Fruit fly (Drosophila melanogaster) whole organism, prepupa: ENCODE measurements around the gene CG45067.

ENCODE experiments used
- Blimp-1 ChIP-seq: fragments of 200-800 bp; sonication (Bioruptor generic); optimal IDR thresholded peaks from 3 replicates; lab custom pipeline; 2017; ENCODE audit warnings: missing biosample characterization, missing genetic modification characterization, mild to moderate bottlenecking, moderate library complexity, missing genetic modification reagents
- CG10631 ChIP-seq: fragments of 200-800 bp; sonication (Bioruptor generic); optimal IDR thresholded peaks from 2 replicates; lab custom pipeline; 2016; ENCODE audit warnings: missing biosample characterization, missing genetic modification characterization
- CG10669 ChIP-seq: fragments of 200-800 bp; sonication (Bioruptor generic); optimal IDR thresholded peaks from 3 replicates; lab custom pipeline; 2018; ENCODE audit warnings: missing biosample characterization, mild to moderate bottlenecking, missing genetic modification characterization, moderate library complexity
- CG11294 ChIP-seq: fragments of 200-800 bp; sonication (Bioruptor generic); IDR thresholded peaks from 2 replicates; pipeline ENCODE4 v1.3.6; 2022; ENCODE audit warnings: missing biosample characterization, missing genetic modification characterization
- CG11762 ChIP-seq: fragments of 200-800 bp; sonication (Bioruptor generic); optimal IDR thresholded peaks from 3 replicates; lab custom pipeline; 2016; ENCODE audit warnings: missing biosample characterization, missing genetic modification characterization; ENCODE audit not compliant: insufficient read depth
- CG11902 ChIP-seq: fragments of 200-800 bp; sonication (Bioruptor generic); optimal IDR thresholded peaks from 3 replicates; lab custom pipeline; 2016; ENCODE audit warnings: missing biosample characterization, missing genetic modification characterization
- CG15336 ChIP-seq: fragments of 200-800 bp; sonication (Bioruptor generic); IDR thresholded peaks from 2 replicates; pipeline ENCODE4 v1.3.6; 2022; ENCODE audit warnings: missing biosample characterization, missing genetic modification characterization
- CG1621 ChIP-seq: fragments of 200-800 bp; sonication (Bioruptor generic); optimal IDR thresholded peaks from 3 replicates; lab custom pipeline; 2018; ENCODE audit warnings: missing biosample characterization, mild to moderate bottlenecking, missing genetic modification characterization
- CG3032 ChIP-seq: fragments of 200-800 bp; optimal IDR thresholded peaks from 2 replicates; lab custom pipeline; 2019; ENCODE audit warnings: missing biosample characterization, mild to moderate bottlenecking, missing genetic modification characterization, moderate library complexity
- CG31627 ChIP-seq: fragments of 200-800 bp; sonication (Bioruptor generic); optimal IDR thresholded peaks from 3 replicates; lab custom pipeline; 2016; ENCODE audit warnings: missing biosample characterization, missing genetic modification characterization
- CG32006 ChIP-seq: fragments of 200-800 bp; sonication (Bioruptor generic); optimal IDR thresholded peaks from 3 replicates; lab custom pipeline; 2017; ENCODE audit warnings: missing biosample characterization, mild to moderate bottlenecking, missing genetic modification characterization
- CG34406 ChIP-seq: fragments of 200-800 bp; sonication (Bioruptor generic); optimal IDR thresholded peaks from 3 replicates; lab custom pipeline; 2016; ENCODE audit warnings: missing biosample characterization, missing genetic modification characterization
- CG3919 ChIP-seq: fragments of 200-800 bp; sonication (Bioruptor generic); optimal IDR thresholded peaks from 3 replicates; lab custom pipeline; 2016; ENCODE audit warnings: missing biosample characterization, missing genetic modification characterization
- CG4318 ChIP-seq: fragments of 200-800 bp; sonication (Bioruptor generic); optimal IDR thresholded peaks from 3 replicates; lab custom pipeline; 2017; ENCODE audit warnings: missing biosample characterization, mild to moderate bottlenecking, missing genetic modification characterization
- CG6276 ChIP-seq: fragments of 200-800 bp; sonication (Bioruptor generic); optimal IDR thresholded peaks from 2 replicates; lab custom pipeline; 2017; ENCODE audit warnings: missing biosample characterization, mild to moderate bottlenecking, missing genetic modification characterization
- CG6792 ChIP-seq: fragments of 200-800 bp; sonication (Bioruptor generic); optimal IDR thresholded peaks from 3 replicates; lab custom pipeline; 2016; ENCODE audit warnings: missing biosample characterization, missing genetic modification characterization
- CG6808 ChIP-seq: fragments of 200-800 bp; sonication (Bioruptor generic); optimal IDR thresholded peaks from 3 replicates; lab custom pipeline; 2017; ENCODE audit warnings: missing biosample characterization, missing genetic modification characterization, mild to moderate bottlenecking, moderate library complexity, missing genetic modification reagents
- CG6854 ChIP-seq: fragments of 200-800 bp; sonication (Bioruptor generic); optimal IDR thresholded peaks from 2 replicates; lab custom pipeline; 2017; ENCODE audit warnings: missing biosample characterization, mild to moderate bottlenecking, missing genetic modification characterization
- CG7368 ChIP-seq: fragments of 200-800 bp; sonication (Bioruptor generic); optimal IDR thresholded peaks from 3 replicates; lab custom pipeline; 2016; ENCODE audit warnings: missing biosample characterization, missing genetic modification characterization
- CG8119 ChIP-seq: fragments of 200-800 bp; sonication (Bioruptor generic); IDR thresholded peaks from 3 replicates; pipeline ENCODE4 v1.3.6; 2022; ENCODE audit warnings: missing biosample characterization, missing genetic modification characterization
- CG8319 ChIP-seq: fragments of 200-800 bp; sonication (Bioruptor generic); optimal IDR thresholded peaks from 3 replicates; lab custom pipeline; 2016; ENCODE audit warnings: missing biosample characterization, missing genetic modification characterization
- CG8632 ChIP-seq: fragments of 200-800 bp; sonication (Bioruptor generic); optimal IDR thresholded peaks from 3 replicates; lab custom pipeline; 2016; ENCODE audit warnings: missing biosample characterization, missing genetic modification characterization
- CG9139 ChIP-seq: fragments of 200-800 bp; sonication (Bioruptor generic); optimal IDR thresholded peaks from 3 replicates; lab custom pipeline; 2017; ENCODE audit warnings: missing biosample characterization, mild to moderate bottlenecking, missing genetic modification characterization
- Eip75B ChIP-seq: fragments of 200-800 bp; sonication (Bioruptor generic); optimal IDR thresholded peaks from 3 replicates; lab custom pipeline; 2016; ENCODE audit warnings: missing biosample characterization, missing genetic modification characterization
- Eip78C ChIP-seq: fragments of 200-800 bp; sonication (Bioruptor generic); peaks from one replicate; lab custom pipeline; 2016; ENCODE audit warnings: missing biosample characterization, missing genetic modification characterization
- Ets21C ChIP-seq: fragments of 200-800 bp; sonication (Bioruptor generic); optimal IDR thresholded peaks from 3 replicates; lab custom pipeline; 2016; ENCODE audit warnings: missing biosample characterization, missing genetic modification characterization
- Hr38 ChIP-seq: sonication (Bioruptor generic); optimal IDR thresholded peaks from 2 replicates; lab custom pipeline; 2016; ENCODE audit warnings: missing biosample characterization, missing genetic modification characterization
- Hr39 ChIP-seq: fragments of 200-800 bp; sonication (Bioruptor generic); optimal IDR thresholded peaks from 2 replicates; lab custom pipeline; 2016; ENCODE audit warnings: missing biosample characterization, missing genetic modification characterization
- Hr4 ChIP-seq: fragments of 200-800 bp; sonication (Bioruptor generic); optimal IDR thresholded peaks from 3 replicates; lab custom pipeline; 2016; ENCODE audit warnings: missing biosample characterization, missing genetic modification characterization
- OdsH ChIP-seq: fragments of 200-800 bp; sonication (Bioruptor generic); optimal IDR thresholded peaks from 3 replicates; lab custom pipeline; 2016; ENCODE audit warnings: missing biosample characterization, missing genetic modification characterization
- Smox ChIP-seq: fragments of 200-800 bp; sonication (Bioruptor generic); optimal IDR thresholded peaks from 3 replicates; lab custom pipeline; 2016; ENCODE audit warnings: missing biosample characterization, missing genetic modification characterization
- Sox102F ChIP-seq: fragments of 200-800 bp; sonication (Bioruptor generic); optimal IDR thresholded peaks from 2 replicates; lab custom pipeline; 2016; ENCODE audit warnings: missing biosample characterization, mild to moderate bottlenecking, missing genetic modification characterization
- achi ChIP-seq: fragments of 200-800 bp; sonication (Bioruptor generic); optimal IDR thresholded peaks from 3 replicates; lab custom pipeline; 2016; ENCODE audit warnings: missing biosample characterization, missing genetic modification characterization
- acj6 ChIP-seq: fragments of 200-800 bp; sonication (Bioruptor generic); optimal IDR thresholded peaks from 3 replicates; lab custom pipeline; 2016; ENCODE audit warnings: missing biosample characterization, missing genetic modification characterization
- cyc ChIP-seq: fragments of 200-800 bp; sonication (Bioruptor generic); optimal IDR thresholded peaks from 3 replicates; lab custom pipeline; 2016; ENCODE audit warnings: missing biosample characterization, missing genetic modification characterization
- dac ChIP-seq: fragments of 200-800 bp; sonication (Bioruptor generic); optimal IDR thresholded peaks from 2 replicates; lab custom pipeline; 2017; ENCODE audit warnings: missing biosample characterization, mild to moderate bottlenecking, missing genetic modification characterization
- dsx ChIP-seq: fragments of 200-800 bp; optimal IDR thresholded peaks from 3 replicates; lab custom pipeline; 2019; ENCODE audit warnings: missing biosample characterization, mild to moderate bottlenecking, missing genetic modification characterization, moderate library complexity; ENCODE audit not compliant: poor library complexity, severe bottlenecking
- eg ChIP-seq: fragments of 200-800 bp; sonication (Bioruptor generic); IDR thresholded peaks from 3 replicates; pipeline ENCODE4 v1.3.6; 2022; ENCODE audit warnings: missing biosample characterization, missing genetic modification characterization
- esn ChIP-seq: fragments of 200-800 bp; sonication (Bioruptor generic); optimal IDR thresholded peaks from 2 replicates; lab custom pipeline; 2016; ENCODE audit warnings: missing biosample characterization, mild to moderate bottlenecking, missing genetic modification characterization, moderate library complexity
- fd59A ChIP-seq: fragments of 200-800 bp; sonication (Bioruptor generic); optimal IDR thresholded peaks from 2 replicates; lab custom pipeline; 2017; ENCODE audit warnings: missing biosample characterization, mild to moderate bottlenecking, missing genetic modification characterization, missing genetic modification reagents
- fd85E ChIP-seq: fragments of 200-800 bp; sonication (Bioruptor generic); optimal IDR thresholded peaks from 3 replicates; lab custom pipeline; 2016; ENCODE audit warnings: missing biosample characterization, missing genetic modification characterization
- lz ChIP-seq: fragments of 200-800 bp; sonication (Bioruptor generic); optimal IDR thresholded peaks from 3 replicates; lab custom pipeline; 2016; ENCODE audit warnings: missing biosample characterization, missing genetic modification characterization
- net ChIP-seq: fragments of 200-800 bp; sonication (Bioruptor generic); optimal IDR thresholded peaks from 3 replicates; lab custom pipeline; 2016; ENCODE audit warnings: missing biosample characterization, missing genetic modification characterization
- pdm3 ChIP-seq: fragments of 200-800 bp; sonication (Bioruptor generic); optimal IDR thresholded peaks from 3 replicates; lab custom pipeline; 2016; ENCODE audit warnings: missing biosample characterization, missing genetic modification characterization
- salr ChIP-seq, 2 experiments: fragments of 200-800 bp; sonication (Bioruptor generic); optimal IDR thresholded peaks; 3 replicates each; lab custom pipeline; 2016 to 2018; ENCODE audit warnings: missing biosample characterization in 2 of 2, missing genetic modification characterization in 2 of 2, mild to moderate bottlenecking in 1 of 2
- spab ChIP-seq: fragments of 200-800 bp; sonication (Bioruptor generic); optimal IDR thresholded peaks from 2 replicates; lab custom pipeline; 2017; ENCODE audit warnings: missing biosample characterization, mild to moderate bottlenecking, missing genetic modification characterization, missing genetic modification reagents
- ss ChIP-seq, 2 experiments: fragments of 200-800 bp; sonication (Bioruptor generic); optimal IDR thresholded peaks; 2 replicates in 1 of 2; 3 replicates in 1 of 2; lab custom pipeline; 2017 to 2018; ENCODE audit warnings: mild to moderate bottlenecking in 2 of 2, missing biosample characterization in 2 of 2, missing genetic modification characterization in 2 of 2, moderate library complexity in 1 of 2
- svp ChIP-seq: fragments of 200-800 bp; sonication (Bioruptor generic); peaks from one replicate; lab custom pipeline; 2016; ENCODE audit warnings: missing biosample characterization, missing genetic modification characterization
- topi ChIP-seq: fragments of 200-800 bp; sonication (Bioruptor generic); optimal IDR thresholded peaks from 3 replicates; lab custom pipeline; 2016; ENCODE audit warnings: missing biosample characterization, missing genetic modification characterization
- vri ChIP-seq: fragments of 200-800 bp; sonication (Bioruptor generic); optimal IDR thresholded peaks from 3 replicates; lab custom pipeline; 2016; ENCODE audit warnings: missing biosample characterization, mild to moderate bottlenecking, missing genetic modification characterization

Gene CG45067

dm6 chr3L:3081146-3081872, 33.0 kb downstream of the CG45067 start:
- TF ChIP-seq CG6854 (GFP tag; lab: Kevin White, UChicago): peak; percentile 99
- peak; percentile 92 for TF ChIP-seq CG9139 (GFP tag; lab: Kevin White, UChicago)
- peak; percentile 98 for TF ChIP-seq cyc (GFP tag; lab: Kevin White, UChicago)
- peak; percentile 99 for TF ChIP-seq CG8632 (GFP tag; lab: Kevin White, UChicago)
- TF ChIP-seq CG8319 (GFP tag; lab: Kevin White, UChicago): peak; percentile 97
- peak; percentile 99 for TF ChIP-seq acj6 (GFP tag; lab: Kevin White, UChicago)
- peak; percentile 100 for TF ChIP-seq Eip78C (GFP tag; lab: Kevin White, UChicago)
- peak; percentile 40 for TF ChIP-seq Hr38
- peak; percentile 99 for TF ChIP-seq eg (GFP tag; lab: Robert Waterston, UW)
- peak; percentile 98 for TF ChIP-seq CG10631 (GFP tag; lab: Kevin White, UChicago)
- TF ChIP-seq CG1621 (tag; lab: Kevin White, UChicago): peak; percentile 98
- TF ChIP-seq Hr39 (GFP tag; lab: Kevin White, UChicago): peak; percentile 98
- TF ChIP-seq CG31627: peak; percentile 98
- peak; percentile 97 for TF ChIP-seq CG10669
- peak; percentile 86 for TF ChIP-seq Blimp-1
- peak; percentile 99 for TF ChIP-seq Hr4 (GFP tag; lab: Kevin White, UChicago)
- peak; percentile 99 for TF ChIP-seq lz
- TF ChIP-seq svp (GFP tag; lab: Kevin White, UChicago): peak; percentile 99
- peak; percentile 97 for TF ChIP-seq spab
- TF ChIP-seq CG11294 (GFP tag; lab: Robert Waterston, UW): peak; percentile 97
- peak; percentile 99 for TF ChIP-seq Sox102F (GFP tag; lab: Kevin White, UChicago)
- TF ChIP-seq net (GFP tag; lab: Kevin White, UChicago): peak; percentile 99
- TF ChIP-seq CG6808 (GFP tag; lab: Kevin White, UChicago): peak; percentile 95
- TF ChIP-seq vri (GFP tag; lab: Kevin White, UChicago): peak; percentile 99
- TF ChIP-seq CG32006 (GFP tag; lab: Kevin White, UChicago): peak; percentile 98
- TF ChIP-seq ss (GFP tag; optimal IDR thresholded peaks at IDR 0.05; lab: Kevin White, UChicago): peak; percentile 96
- TF ChIP-seq CG34406 (GFP tag; lab: Kevin White, UChicago): peak; percentile 99
- TF ChIP-seq CG8119: peak; percentile 99
- TF ChIP-seq CG15336 (GFP tag; lab: Robert Waterston, UW): peak; percentile 99
- TF ChIP-seq dac (GFP tag; lab: Kevin White, UChicago): peak; percentile 97
- TF ChIP-seq CG4318: peak; percentile 98
- peak; percentile 99 for TF ChIP-seq esn (GFP tag; lab: Kevin White, UChicago)
- peak; percentile 95 for TF ChIP-seq fd59A (GFP tag; lab: Kevin White, UChicago)
- peak; percentile 99 for TF ChIP-seq CG6276 (GFP tag; lab: Kevin White, UChicago)
- peak; percentile 99 for TF ChIP-seq CG7368 (GFP tag; lab: Kevin White, UChicago)
- peak; percentile 99 for TF ChIP-seq pdm3
- peak; percentile 96 for TF ChIP-seq fd85E (GFP tag; lab: Kevin White, UChicago)
- TF ChIP-seq salr (GFP tag; optimal IDR thresholded peaks at IDR 0.05; lab: Kevin White, UChicago): peak; percentile 96 to 97
- peak; percentile 99 for TF ChIP-seq CG3919 (GFP tag; lab: Kevin White, UChicago)
- peak; percentile 98 for TF ChIP-seq Ets21C (GFP tag; lab: Kevin White, UChicago)
- peak; percentile 99 for TF ChIP-seq Smox
- TF ChIP-seq CG3032 (tag; lab: Kevin White, UChicago): peak; percentile 94
- peak; percentile 99 for TF ChIP-seq OdsH (GFP tag; lab: Kevin White, UChicago)
- TF ChIP-seq topi (GFP tag; lab: Kevin White, UChicago): peak; percentile 99
- TF ChIP-seq CG11902 (GFP tag; lab: Kevin White, UChicago): peak; percentile 96
- peak; percentile 98 for TF ChIP-seq CG11762 (GFP tag; lab: Kevin White, UChicago)
- peak; percentile 94 for TF ChIP-seq dsx (GFP tag; lab: Kevin White, UChicago)
- TF ChIP-seq achi (GFP tag; lab: Kevin White, UChicago): peak; percentile 99
- TF ChIP-seq CG6792 (GFP tag; lab: Kevin White, UChicago): peak; percentile 99
- TF ChIP-seq Eip75B: peak; percentile 99
